Worm (Caenorhabditis elegans): Measurements from ENCODE around the gene C32A9.1.
A peak's percentile ranks its signal among the peaks of the same experiment; 100 is the strongest.

The C32A9.1 gene

DNA sequence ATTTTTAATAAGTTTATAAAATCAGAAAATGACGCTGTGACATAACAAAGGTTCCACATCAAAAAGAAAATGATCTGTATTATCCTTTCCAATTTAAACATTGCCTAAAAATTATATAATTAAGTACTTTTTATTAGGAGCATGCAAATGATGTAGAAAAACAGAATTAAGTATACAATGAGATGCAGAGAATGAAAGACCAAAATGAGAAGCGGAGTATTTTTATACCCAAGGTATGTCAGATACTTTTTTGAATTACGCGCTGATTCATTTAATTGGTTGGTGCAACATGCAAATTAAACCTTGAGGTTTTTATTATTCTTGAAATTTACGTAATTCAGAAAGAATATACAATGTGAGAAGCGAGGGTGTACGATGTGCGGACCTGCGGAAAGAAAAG lies at the start of gene C32A9.1:
TSS of gene C32A9.1 (minus strand) at position 101 of the 400 bp plus-strand sequence.
- no peak for TF ChIP-seq F39B2.1 (GFP tag; IDR thresholded peaks at IDR 0.05)
- TF ChIP-seq F55B11.4 (tag; optimal IDR thresholded peaks at IDR 0.05; ENCODE audit: borderline replicate concordance, insufficient read depth): no peak
- TF ChIP-seq rpc-1 (optimal IDR thresholded peaks at IDR 0.05): no peak
- no peak for TF ChIP-seq rpc-1 (tag; optimal IDR thresholded peaks at IDR 0.05)

DNA sequence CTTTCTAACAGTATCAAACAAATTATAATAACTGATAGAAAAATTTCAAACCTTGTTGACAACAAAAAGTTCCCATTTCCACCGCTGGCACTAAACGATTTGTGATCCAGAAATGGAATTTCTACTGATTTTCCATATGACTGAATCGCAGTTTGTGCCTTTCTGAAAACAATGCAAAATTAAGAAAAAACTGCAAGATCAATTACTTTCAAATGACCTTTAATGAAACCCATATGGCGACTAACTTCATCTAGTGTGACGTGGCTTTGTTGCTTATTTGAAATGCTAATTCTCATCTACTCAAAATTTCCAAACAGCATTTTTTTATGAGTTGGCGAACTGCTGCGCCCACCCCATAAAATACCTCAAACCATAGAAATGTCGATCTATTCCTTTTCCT lies 47.6 kb upstream of the C32A9.1 start, which contains the start of gene F41E7.7:
TSS of gene F41E7.7 (plus strand) at position 301 of the 400 bp plus-strand sequence.
- TF ChIP-seq chd-7 (tag; optimal IDR thresholded peaks at IDR 0.05): no peak
- no peak for TF ChIP-seq ztf-22 (GFP tag; optimal IDR thresholded peaks at IDR 0.05)
- no peak for TF ChIP-seq madf-10 (tag; optimal IDR thresholded peaks at IDR 0.05)
- TF ChIP-seq ztf-26 (tag; optimal IDR thresholded peaks at IDR 0.05): no peak
- TF ChIP-seq T26A5.8 (tag; optimal IDR thresholded peaks at IDR 0.05): no peak
- no peak for TF ChIP-seq akir-1 (GFP tag; optimal IDR thresholded peaks at IDR 0.05)
- no peak for TF ChIP-seq snpc-1.3 (tag; optimal IDR thresholded peaks at IDR 0.05; ENCODE audit: insufficient read depth)
- no peak for TF ChIP-seq let-607 (tag; optimal IDR thresholded peaks at IDR 0.05)
- no peak for TF ChIP-seq gei-17 (GFP tag; optimal IDR thresholded peaks at IDR 0.05)
- TF ChIP-seq ets-4 (GFP tag; optimal IDR thresholded peaks at IDR 0.05): no peak
- no peak for TF ChIP-seq nfya-1 (tag; optimal IDR thresholded peaks at IDR 0.05; ENCODE audit: borderline replicate concordance, insufficient read depth)

DNA sequence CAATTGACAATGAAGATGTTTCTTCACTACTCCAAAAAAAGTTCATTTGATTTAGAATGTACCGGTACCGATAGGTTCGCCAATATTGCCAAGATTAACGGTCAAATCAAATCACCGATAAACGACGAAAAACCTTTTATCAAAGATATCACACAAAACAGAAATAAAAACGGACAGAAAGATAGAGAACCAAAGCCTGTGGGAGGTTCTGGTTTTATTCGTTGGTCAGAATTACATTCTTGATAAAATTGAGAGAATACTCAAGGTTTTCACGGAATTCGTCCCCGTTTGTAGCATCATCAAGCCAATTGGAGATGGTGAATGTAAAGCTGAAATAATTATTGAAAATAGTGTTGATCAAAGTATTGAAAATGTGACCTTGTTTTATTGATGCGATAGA lies 47.0 kb upstream of the C32A9.1 start:
- TF ChIP-seq akir-1 (GFP tag; optimal IDR thresholded peaks at IDR 0.05) (no peak), him-1 (tag; optimal IDR thresholded peaks at IDR 0.05) (no peak), nhr-179 (tag; optimal IDR thresholded peaks at IDR 0.05) (no peak)

DNA sequence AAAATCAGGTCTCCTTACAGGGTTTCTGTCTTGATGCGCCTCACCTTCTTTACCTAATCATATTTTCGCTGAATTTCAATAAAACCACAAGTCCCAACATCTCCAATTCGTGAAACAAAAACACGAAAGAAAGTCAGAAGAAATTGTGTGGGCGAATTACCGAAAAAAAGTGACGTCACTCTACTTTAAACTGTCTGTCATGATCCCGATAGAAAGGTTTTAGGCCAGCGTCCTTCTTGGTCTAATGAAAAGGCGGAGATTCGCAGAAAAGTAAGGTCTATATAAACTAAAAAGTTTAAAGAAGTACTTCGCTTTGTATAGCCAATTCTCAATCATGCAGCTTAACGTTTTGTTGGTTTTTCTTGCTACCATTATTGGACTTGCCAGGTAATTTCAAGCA lies 46.4 kb upstream of the C32A9.1 start, which contains the start of gene cnc-8:
TSS of gene cnc-8 (plus strand) at position 307 of the 400 bp plus-strand sequence.
- peak; percentile 70 for TF ChIP-seq atf-7 (tag; optimal IDR thresholded peaks at IDR 0.05)
- no peak for TF ChIP-seq attf-3 (GFP tag; conservative IDR thresholded peaks at IDR 0.05)

DNA sequence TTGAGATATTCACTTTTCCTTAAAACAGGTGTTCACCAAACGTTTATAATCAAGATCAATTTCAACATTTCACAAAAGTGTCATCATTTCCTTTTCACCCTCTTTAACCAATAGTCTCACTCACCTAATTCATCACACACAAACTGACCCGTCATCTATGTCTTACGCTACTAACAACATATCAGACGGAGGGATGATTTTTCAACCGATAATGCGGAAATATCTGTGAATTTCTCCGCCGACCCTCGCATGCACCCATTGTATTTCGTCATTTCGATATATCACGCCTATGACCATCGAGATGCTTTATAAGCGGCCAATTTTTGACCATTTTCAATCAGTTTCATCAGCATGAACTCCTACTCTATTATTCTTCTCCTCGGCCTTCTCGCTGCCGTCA lies 44.2 kb upstream of the C32A9.1 start, which contains the start of gene fipr-21:
TSS of gene fipr-21 (plus strand) at position 352 of the 400 bp plus-strand sequence.
- TF ChIP-seq F22D6.2 (tag; optimal IDR thresholded peaks at IDR 0.05) (no peak), chd-7 (tag; optimal IDR thresholded peaks at IDR 0.05) (peak; percentile 22)

DNA sequence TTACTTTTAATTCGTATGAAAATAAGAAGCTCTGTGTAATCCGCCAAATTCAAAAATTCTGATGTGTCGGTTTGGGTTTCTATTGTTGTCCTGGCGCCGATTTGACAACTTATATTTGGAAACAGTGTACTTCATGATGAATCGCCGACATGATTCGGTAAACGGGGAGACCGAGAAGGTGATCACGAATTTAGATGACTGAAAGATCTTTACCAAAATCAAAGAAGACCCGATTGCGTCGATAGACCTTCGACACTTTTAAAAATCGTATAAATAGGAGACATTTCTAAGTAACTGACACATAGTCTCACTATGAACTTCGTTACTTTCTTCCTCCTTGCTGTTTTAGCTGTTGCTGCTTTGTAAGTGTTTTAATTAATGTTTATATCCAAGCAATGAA lies 42.5 kb upstream of the C32A9.1 start, which contains the start of gene fip-5:
TSS of gene fip-5 (plus strand) at position 312 of the 400 bp plus-strand sequence.
- TF ChIP-seq ceh-79 (tag; optimal IDR thresholded peaks at IDR 0.05) (no peak), F37B4.10 (GFP tag; IDR thresholded peaks at IDR 0.05) (no peak), ceh-58 (GFP tag; IDR thresholded peaks at IDR 0.05) (no peak), ceh-91 (GFP tag; IDR thresholded peaks at IDR 0.05) (no peak), lsy-27 (tag; optimal IDR thresholded peaks at IDR 0.05; ENCODE audit: borderline replicate concordance, insufficient read depth) (no peak), lin-54 (GFP tag; optimal IDR thresholded peaks at IDR 0.05) (no peak), akir-1 (GFP tag; optimal IDR thresholded peaks at IDR 0.05) (no peak), egrh-3 (GFP tag; IDR thresholded peaks at IDR 0.05) (no peak), snpc-1.1 (tag; optimal IDR thresholded peaks at IDR 0.05; ENCODE audit: insufficient read depth) (no peak), T07F8.4 (tag; optimal IDR thresholded peaks at IDR 0.05) (no peak), Y95B8A.8 (GFP tag; IDR thresholded peaks at IDR 0.05) (no peak), somi-1 (GFP tag; optimal IDR thresholded peaks at IDR 0.05) (no peak), die-1 (tag; optimal IDR thresholded peaks at IDR 0.05) (no peak), K12H6.12 (tag; optimal IDR thresholded peaks at IDR 0.05) (no peak), let-607 (tag; optimal IDR thresholded peaks at IDR 0.05) (no peak), lag-1 (GFP tag; IDR thresholded peaks at IDR 0.05) (no peak), gei-17 (GFP tag; optimal IDR thresholded peaks at IDR 0.05) (no peak), B0035.1 (tag; optimal IDR thresholded peaks at IDR 0.05) (no peak), F10E7.11 (tag; optimal IDR thresholded peaks at IDR 0.05) (no peak)
